Fruit fly (Drosophila melanogaster): ENCODE data around the gene SclB.

DNA sequence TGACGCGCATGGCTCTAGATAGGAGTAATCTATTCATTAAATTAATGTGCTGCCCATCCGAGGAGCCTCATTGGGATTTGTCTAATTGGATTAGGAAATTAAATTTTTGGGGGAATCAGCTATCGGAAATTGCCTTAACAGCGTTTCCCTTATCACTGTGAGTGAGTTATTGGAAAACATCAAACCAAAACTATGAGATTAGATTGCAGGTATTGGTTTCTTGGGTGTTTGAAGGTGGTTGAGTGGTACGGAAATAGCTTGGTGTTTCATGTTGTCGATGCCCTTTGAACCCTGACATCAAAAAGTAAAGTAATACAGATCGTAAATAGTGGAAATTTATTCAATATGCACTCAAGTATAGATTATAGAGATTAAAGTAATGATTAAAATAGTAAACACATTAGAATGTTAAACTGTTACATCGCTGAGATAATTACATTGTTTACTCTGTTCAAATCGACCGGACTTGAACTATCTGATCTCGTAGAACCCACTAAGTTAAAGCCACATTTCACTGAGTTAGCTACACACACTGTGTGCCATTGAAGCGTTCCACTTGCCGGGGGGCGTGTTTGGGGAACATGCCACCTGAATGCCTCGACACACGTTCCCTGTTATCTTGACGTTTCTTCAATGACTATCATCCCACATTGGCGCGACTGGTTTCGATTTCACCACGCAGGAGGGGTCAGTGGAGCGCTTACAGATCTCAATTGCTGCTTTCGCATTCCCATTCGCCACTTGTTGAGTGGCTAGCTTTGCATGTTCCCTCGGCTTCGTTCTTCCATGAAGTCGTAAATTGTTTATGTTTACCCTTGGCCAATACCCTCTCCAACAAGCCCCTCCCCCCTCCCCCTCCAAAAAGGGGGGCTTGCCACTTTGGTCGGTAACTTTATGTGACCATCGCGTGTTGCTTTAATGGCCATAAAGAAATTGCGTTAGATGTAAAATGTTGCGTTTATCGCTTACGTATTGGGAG is 45.4 kb downstream of the SclB start:
- no peak for TF ChIP-seq Hr78 (GFP tag; optimal IDR thresholded peaks at IDR 0.05)
- TF ChIP-seq dmrt93B (GFP tag; optimal IDR thresholded peaks at IDR 0.05) = no peak
- no peak for TF ChIP-seq Dfd (GFP tag; optimal IDR thresholded peaks at IDR 0.05)
- no peak for TF ChIP-seq jim (GFP tag; optimal IDR thresholded peaks at IDR 0.05)
- TF ChIP-seq pan (optimal IDR thresholded peaks at IDR 0.05) = no peak

All from whole organism, wandering third instar larva.